Fruit fly (Drosophila melanogaster): ENCODE data around the gene CG7443.

DNA sequence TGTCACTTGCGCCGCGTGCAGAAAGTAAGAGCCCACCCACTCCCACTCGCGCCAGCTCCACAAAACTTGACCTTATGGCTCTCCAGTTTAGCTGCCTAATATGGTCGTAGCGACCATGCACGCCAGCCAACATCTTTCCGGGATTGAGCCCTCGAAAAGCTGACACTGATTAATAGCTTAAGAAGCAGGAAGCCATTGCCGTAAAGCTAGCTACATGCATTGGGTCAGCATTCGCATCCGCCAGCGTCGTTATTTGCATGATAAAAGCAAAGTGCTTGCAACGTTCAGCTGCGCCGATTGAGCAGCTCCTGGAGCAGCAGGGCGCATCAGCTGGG, 17.2 kb upstream of the CG7443 start:
- TF ChIP-seq ttk (optimal IDR thresholded peaks at IDR 0.05): no peak
- TF ChIP-seq psq (optimal IDR thresholded peaks at IDR 0.05): no peak
- TF ChIP-seq insv (optimal IDR thresholded peaks at IDR 0.05): no peak
- TF ChIP-seq Myc (optimal IDR thresholded peaks at IDR 0.05): no peak
- no peak for TF ChIP-seq h (optimal IDR thresholded peaks at IDR 0.05)
- no peak for TF ChIP-seq Sin3A (optimal IDR thresholded peaks at IDR 0.05)

Data from Kc167 (cell line).